Worm (Caenorhabditis elegans): Measurements from ENCODE around the gene F53H2.1.
A peak's percentile ranks its signal among the peaks of the same experiment; 100 is the strongest.

Gene F53H2.1

ce11 chrV:20413426-20413825 is 25.9 kb downstream of the F53H2.1 start (continued):
- TF ChIP-seq snu-23 (GFP tag; optimal IDR thresholded peaks at IDR 0.05) (peak; percentile 30), elt-2 (tag; optimal IDR thresholded peaks at IDR 0.05) (peak; percentile 70), pqm-1 (tag; optimal IDR thresholded peaks at IDR 0.05) (no peak), ceh-63 (GFP tag; optimal IDR thresholded peaks at IDR 0.05) (no peak), nhr-71 (tag; optimal IDR thresholded peaks at IDR 0.05) (peak; percentile 41), nhr-28 (tag; optimal IDR thresholded peaks at IDR 0.05) (no peak), aha-1 (tag; optimal IDR thresholded peaks at IDR 0.05) (no peak), pag-3 (tag; optimal IDR thresholded peaks at IDR 0.05; ENCODE audit: borderline replicate concordance, insufficient read depth) (no peak), mef-2 (tag; optimal IDR thresholded peaks at IDR 0.05) (no peak), ets-5 (GFP tag; IDR thresholded peaks at IDR 0.05) (no peak), elt-3 (tag; optimal IDR thresholded peaks at IDR 0.05) (peak in 2 of 6 experiments; percentile 7 to 16), nhr-12 (tag; optimal IDR thresholded peaks at IDR 0.05) (no peak), isw-1 (GFP tag; IDR thresholded peaks at IDR 0.05) (no peak), nhr-19 (GFP tag; conservative IDR thresholded peaks at IDR 0.05) (no peak), lin-13 (GFP tag; optimal IDR thresholded peaks at IDR 0.05) (no peak), sptf-1 (tag; optimal IDR thresholded peaks at IDR 0.05) (no peak), sup-37 (GFP tag; optimal IDR thresholded peaks at IDR 0.05) (no peak), irx-1 (tag; optimal IDR thresholded peaks at IDR 0.05) (no peak), nhr-11 (tag; optimal IDR thresholded peaks at IDR 0.05) (no peak), egl-13 (tag; optimal IDR thresholded peaks at IDR 0.05) (no peak), unc-98 (GFP tag; IDR thresholded peaks at IDR 0.05) (no peak), mdl-1 (tag; optimal IDR thresholded peaks at IDR 0.05) (peak in 1 of 2 experiments; percentile 60), ceh-82 (tag; optimal IDR thresholded peaks at IDR 0.05) (no peak), grh-1 (GFP tag; IDR thresholded peaks at IDR 0.05) (no peak), nhr-47 (tag; optimal IDR thresholded peaks at IDR 0.05) (no peak), hlh-17 (GFP tag; optimal IDR thresholded peaks at IDR 0.05; ENCODE audit: borderline replicate concordance) (no peak), aly-2 (tag; optimal IDR thresholded peaks at IDR 0.05) (no peak), fkh-8 (tag; optimal IDR thresholded peaks at IDR 0.05) (no peak)

DNA sequence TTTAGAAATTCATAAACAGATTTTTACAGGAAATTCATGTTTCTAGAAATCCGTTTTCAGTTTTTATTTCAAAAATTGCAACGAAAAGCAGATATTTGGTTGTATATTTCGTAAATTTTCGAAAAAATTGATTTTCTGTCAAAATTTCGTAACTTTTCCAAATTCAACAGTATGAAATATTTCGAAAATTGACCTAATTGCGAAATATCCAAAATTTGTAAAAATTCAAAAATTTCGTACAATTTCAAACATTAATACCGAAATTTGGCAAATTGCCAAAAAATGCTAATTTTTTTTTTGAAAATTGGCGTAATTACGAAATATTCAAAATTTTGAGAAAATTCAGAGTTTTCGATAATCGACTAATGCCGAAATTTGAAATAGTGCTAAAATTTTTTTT is 26.4 kb downstream of the F53H2.1 start:
- TF ChIP-seq isw-1 (GFP tag; IDR thresholded peaks at IDR 0.05), result no peak
- peak; percentile 49 for TF ChIP-seq skn-1 (tag; optimal IDR thresholded peaks at IDR 0.05)

- no peak for TF ChIP-seq nhr-76 (tag; optimal IDR thresholded peaks at IDR 0.05)
- no peak for TF ChIP-seq nhr-84 (tag; optimal IDR thresholded peaks at IDR 0.05)
- TF ChIP-seq C04F5.9 (tag; optimal IDR thresholded peaks at IDR 0.05), result no peak
- TF ChIP-seq nhr-19 (GFP tag; conservative IDR thresholded peaks at IDR 0.05), result no peak
- no peak for TF ChIP-seq nhr-77 (tag; optimal IDR thresholded peaks at IDR 0.05)
- no peak for TF ChIP-seq F16B12.6 (tag; optimal IDR thresholded peaks at IDR 0.05)
- no peak for TF ChIP-seq ceh-8 (GFP tag; optimal IDR thresholded peaks at IDR 0.05)
- no peak for TF ChIP-seq efl-3 (GFP tag; optimal IDR thresholded peaks at IDR 0.05)
- TF ChIP-seq unc-98 (GFP tag; IDR thresholded peaks at IDR 0.05), result no peak
- TF ChIP-seq mep-1 (tag; optimal IDR thresholded peaks at IDR 0.05), result peak; percentile 40
- no peak for TF ChIP-seq isw-1 (GFP tag; IDR thresholded peaks at IDR 0.05)
- TF ChIP-seq mab-9 (GFP tag; IDR thresholded peaks at IDR 0.05), result no peak
- no peak for TF ChIP-seq aha-1 (tag; optimal IDR thresholded peaks at IDR 0.05)
- TF ChIP-seq tbx-2 (tag; optimal IDR thresholded peaks at IDR 0.05), result no peak
- TF ChIP-seq nhr-47 (tag; optimal IDR thresholded peaks at IDR 0.05), result no peak
- no peak for TF ChIP-seq pqm-1 (tag; optimal IDR thresholded peaks at IDR 0.05)
- TF ChIP-seq lin-15B (tag; optimal IDR thresholded peaks at IDR 0.05), result no peak
- TF ChIP-seq lsy-2 (tag; optimal IDR thresholded peaks at IDR 0.05), result no peak
- TF ChIP-seq dpl-1 (GFP tag; optimal IDR thresholded peaks at IDR 0.05), result peak in 2 of 3 experiments; percentile 0 to 1
- peak; percentile 47 for TF ChIP-seq xbp-1 (tag; optimal IDR thresholded peaks at IDR 0.05)
- peak; percentile 88 for TF ChIP-seq nhr-85 (tag)
- TF ChIP-seq egl-27 (tag; optimal IDR thresholded peaks at IDR 0.05), result no peak
- no peak for TF ChIP-seq tlp-1 (tag; optimal IDR thresholded peaks at IDR 0.05)
- no peak for TF ChIP-seq nhr-28 (tag; optimal IDR thresholded peaks at IDR 0.05)
- TF ChIP-seq lin-35 (GFP tag; optimal IDR thresholded peaks at IDR 0.05), result peak in 1 of 2 experiments; percentile 47
- TF ChIP-seq grh-1 (GFP tag; IDR thresholded peaks at IDR 0.05), result no peak
- TF ChIP-seq lin-13 (GFP tag; optimal IDR thresholded peaks at IDR 0.05), result no peak
- no peak for TF ChIP-seq ceh-90 (tag; optimal IDR thresholded peaks at IDR 0.05)
- peak; percentile 54 for TF ChIP-seq snu-23 (GFP tag; optimal IDR thresholded peaks at IDR 0.05)
- TF ChIP-seq irx-1 (tag; optimal IDR thresholded peaks at IDR 0.05), result no peak
- TF ChIP-seq skn-1 (tag; optimal IDR thresholded peaks at IDR 0.05), result no peak
- peak; percentile 14 for TF ChIP-seq nhr-20 (tag; optimal IDR thresholded peaks at IDR 0.05)
Measured at ce11 chrV:20415415-20415814, 27.9 kb downstream of the F53H2.1 start.

All from whole organism, L1 larva.